Fruit fly (Drosophila melanogaster) whole organism, embryonic: ENCODE data around the gene CG33258.

Experiments used
- BEAF-32 ChIP-seq: fragments of 200-800 bp; sonication (Bioruptor generic); optimal IDR thresholded peaks from 3 replicates; lab custom pipeline; 2017; ENCODE audit warnings: missing biosample characterization, missing genetic modification characterization, mild to moderate bottlenecking, moderate library complexity, missing genetic modification reagents
- CG10209 ChIP-seq: fragments of 200-800 bp; sonication (Bioruptor generic); optimal IDR thresholded peaks from 3 replicates; lab custom pipeline; 2017; ENCODE audit warnings: missing biosample characterization, mild to moderate bottlenecking, missing genetic modification characterization, missing genetic modification reagents
- CG10543 ChIP-seq: fragments of 200-800 bp; sonication (Bioruptor generic); optimal IDR thresholded peaks from 3 replicates; lab custom pipeline; 2017; ENCODE audit warnings: missing biosample characterization, mild to moderate bottlenecking, missing genetic modification characterization, moderate library complexity
- CG12219 ChIP-seq: fragments of 200-800 bp; sonication (Bioruptor generic); optimal IDR thresholded peaks from 3 replicates; lab custom pipeline; 2018; ENCODE audit warnings: missing biosample characterization, mild to moderate bottlenecking, missing genetic modification characterization
- CG1233 ChIP-seq: fragments of 200-800 bp; sonication (Bioruptor generic); optimal IDR thresholded peaks from 4 replicates; lab custom pipeline; 2018; ENCODE audit warnings: missing biosample characterization, mild to moderate bottlenecking, missing genetic modification characterization
- CG13287 ChIP-seq: fragments of 200-800 bp; sonication (Bioruptor generic); IDR thresholded peaks from 2 replicates; pipeline ENCODE4 v1.3.6; 2022; ENCODE audit warnings: missing biosample characterization, missing genetic modification characterization; ENCODE audit not compliant: partially characterized antibody
- CG15514 ChIP-seq: fragments of 200-800 bp; sonication (Bioruptor generic); optimal IDR thresholded peaks from 3 replicates; lab custom pipeline; 2017; ENCODE audit warnings: missing biosample characterization, missing genetic modification characterization, mild to moderate bottlenecking, moderate library complexity, missing genetic modification reagents
- CG17328 ChIP-seq: fragments of 200-800 bp; sonication (Bioruptor generic); IDR thresholded peaks from 2 replicates; pipeline ENCODE4 v1.3.6; 2022; ENCODE audit warnings: missing biosample characterization, missing genetic modification characterization
- CG3065 ChIP-seq: fragments of 200-800 bp; sonication (Bioruptor generic); optimal IDR thresholded peaks from 2 replicates; lab custom pipeline; 2016; ENCODE audit warnings: missing biosample characterization, missing genetic modification characterization
- CG31441 ChIP-seq: fragments of 200-800 bp; sonication (Bioruptor generic); IDR thresholded peaks from 2 replicates; pipeline ENCODE4 v1.3.6; 2022; ENCODE audit warnings: missing biosample characterization, missing genetic modification characterization
- CG33557 ChIP-seq: fragments of 200-800 bp; sonication (Bioruptor generic); optimal IDR thresholded peaks from 2 replicates; lab custom pipeline; 2019; ENCODE audit warnings: missing biosample characterization, mild to moderate bottlenecking, missing genetic modification characterization, moderate library complexity
- CG34376 ChIP-seq: fragments of 200-800 bp; sonication (Bioruptor generic); optimal IDR thresholded peaks from 2 replicates; lab custom pipeline; 2018; ENCODE audit warnings: missing biosample characterization, mild to moderate bottlenecking, missing genetic modification characterization
- CG3838 ChIP-seq: fragments of 200-800 bp; sonication (Bioruptor generic); optimal IDR thresholded peaks from 3 replicates; lab custom pipeline; 2016; ENCODE audit warnings: missing biosample characterization, missing genetic modification characterization
- CG4854 ChIP-seq: fragments of 200-800 bp; sonication (Bioruptor generic); optimal IDR thresholded peaks from 2 replicates; lab custom pipeline; 2016; ENCODE audit warnings: missing biosample characterization, missing genetic modification characterization, inconsistent platforms
- CG7786 ChIP-seq: fragments of 200-800 bp; sonication (Bioruptor generic); optimal IDR thresholded peaks from 2 replicates; lab custom pipeline; 2016; ENCODE audit warnings: missing biosample characterization, missing genetic modification characterization
- CG9932 ChIP-seq: fragments of 200-800 bp; sonication (Bioruptor generic); IDR thresholded peaks from 2 replicates; pipeline ENCODE4 v1.3.6; 2022; ENCODE audit warnings: missing biosample characterization, missing genetic modification characterization
- CHES-1-like ChIP-seq: fragments of 200-800 bp; sonication (Bioruptor generic); optimal IDR thresholded peaks from 2 replicates; lab custom pipeline; 2016; ENCODE audit warnings: missing biosample characterization, missing genetic modification characterization
- Chrac-16 ChIP-seq: fragments of 200-800 bp; sonication (Bioruptor generic); optimal IDR thresholded peaks from 3 replicates; lab custom pipeline; 2016; ENCODE audit warnings: missing biosample characterization, missing genetic modification characterization
- D19A ChIP-seq: fragments of 200-800 bp; optimal IDR thresholded peaks from 3 replicates; lab custom pipeline; 2019; ENCODE audit warnings: missing biosample characterization, mild to moderate bottlenecking, missing genetic modification characterization, moderate library complexity
- Dad ChIP-seq: fragments of 200-800 bp; sonication (Bioruptor generic); optimal IDR thresholded peaks from 3 replicates; lab custom pipeline; 2016; ENCODE audit warnings: missing biosample characterization, missing genetic modification characterization
- Dfd ChIP-seq, 2 experiments: fragments of >200 bp; optimal IDR thresholded peaks; 2 replicates each; lab custom pipeline; 2017; ENCODE audit warnings: missing biosample characterization in 2 of 2, missing genetic modification characterization in 2 of 2
- Doc3 ChIP-seq: fragments of 200-800 bp; sonication (Bioruptor generic); IDR thresholded peaks from 3 replicates; pipeline ENCODE4 v1.3.6; 2022; ENCODE audit warnings: missing biosample characterization, missing genetic modification characterization; ENCODE audit not compliant: partially characterized antibody
- Hmx ChIP-seq: fragments of 200-800 bp; sonication (Bioruptor generic); optimal IDR thresholded peaks from 2 replicates; lab custom pipeline; 2016; ENCODE audit warnings: missing biosample characterization, missing genetic modification characterization
- MBD-R2 ChIP-seq: fragments of 200-800 bp; sonication (Bioruptor generic); IDR thresholded peaks from 2 replicates; pipeline ENCODE4 v1.3.6; 2022; ENCODE audit warnings: missing biosample characterization, missing genetic modification characterization
- Meics ChIP-seq: fragments of 200-800 bp; sonication (Bioruptor generic); optimal IDR thresholded peaks from 2 replicates; lab custom pipeline; 2017; ENCODE audit warnings: missing biosample characterization, mild to moderate bottlenecking, missing genetic modification characterization
- Rfx ChIP-seq: fragments of 200-800 bp; sonication (Bioruptor generic); IDR thresholded peaks from 2 replicates; pipeline ENCODE4 v1.3.6; 2022; ENCODE audit warnings: missing biosample characterization, missing genetic modification characterization
- Sox100B ChIP-seq: fragments of 200-800 bp; sonication (Bioruptor generic); optimal IDR thresholded peaks from 3 replicates; lab custom pipeline; 2018; ENCODE audit warnings: missing biosample characterization, mild to moderate bottlenecking, missing genetic modification characterization
- Trl ChIP-seq, 3 experiments: fragments of >200 bp in 2 of 3; fragments of 200-800 bp in 1 of 3; sonication (Bioruptor generic) in 1 of 3; optimal IDR thresholded peaks; 2 replicates in 1 of 3; 3 replicates in 2 of 3; lab custom pipeline; 2016 to 2017; ENCODE audit warnings: missing biosample characterization in 1 of 3, missing genetic modification characterization in 1 of 3
- ci ChIP-seq: fragments of 200-800 bp; sonication (Bioruptor generic); IDR thresholded peaks from 3 replicates; pipeline ENCODE4 v1.3.6; 2022; ENCODE audit warnings: missing biosample characterization, missing genetic modification characterization
- crc ChIP-seq: fragments of 200-800 bp; sonication (Bioruptor generic); optimal IDR thresholded peaks from 2 replicates; lab custom pipeline; 2016; ENCODE audit warnings: missing biosample characterization, missing genetic modification characterization
- croc ChIP-seq: fragments of 200-800 bp; sonication (Bioruptor generic); conservative IDR thresholded peaks from 3 replicates; pipeline ENCODE4 v1.3.6; 2022; ENCODE audit warnings: missing biosample characterization, missing genetic modification characterization
- dati ChIP-seq: fragments of 200-800 bp; sonication (Bioruptor generic); IDR thresholded peaks from 2 replicates; pipeline ENCODE4 v1.3.6; 2022; ENCODE audit warnings: missing biosample characterization, missing genetic modification characterization
- ewg ChIP-seq: fragments of 200-800 bp; sonication (Bioruptor generic); optimal IDR thresholded peaks from 3 replicates; lab custom pipeline; 2017; ENCODE audit warnings: mild to moderate bottlenecking, missing biosample characterization, missing genetic modification reagents, missing genetic modification characterization
- eyg ChIP-seq: fragments of 200-800 bp; sonication (Bioruptor generic); optimal IDR thresholded peaks from 3 replicates; lab custom pipeline; 2016; ENCODE audit warnings: missing biosample characterization, missing genetic modification characterization
- h ChIP-seq: fragments of >200 bp; optimal IDR thresholded peaks from 2 replicates; lab custom pipeline; 2017
- hth ChIP-seq: fragments of >200 bp; optimal IDR thresholded peaks from 2 replicates; lab custom pipeline; 2017; ENCODE audit warnings: inconsistent platforms
- insv ChIP-seq, 2 experiments: fragments of 200-800 bp; sonication (Bioruptor generic); optimal IDR thresholded peaks; 3 replicates each; lab custom pipeline; 2016 to 2018; ENCODE audit warnings: missing biosample characterization in 2 of 2, missing genetic modification characterization in 2 of 2
- klu ChIP-seq: fragments of 200-800 bp; sonication (Bioruptor generic); IDR thresholded peaks from 2 replicates; pipeline ENCODE4 v1.3.6; 2022; ENCODE audit warnings: missing biosample characterization, missing genetic modification characterization
- lmd ChIP-seq: fragments of 200-800 bp; sonication (Bioruptor generic); IDR thresholded peaks from 2 replicates; pipeline ENCODE4 v1.3.6; 2022; ENCODE audit warnings: missing biosample characterization, missing genetic modification characterization
- mam ChIP-seq: fragments of 200-800 bp; sonication (Bioruptor generic); optimal IDR thresholded peaks from 3 replicates; lab custom pipeline; 2016; ENCODE audit warnings: missing biosample characterization, missing genetic modification characterization
- pita ChIP-seq: fragments of 200-800 bp; sonication (Bioruptor generic); optimal IDR thresholded peaks from 2 replicates; lab custom pipeline; 2017; ENCODE audit warnings: missing biosample characterization, mild to moderate bottlenecking, missing genetic modification characterization
- prd ChIP-seq, 3 experiments: fragments of >200 bp in 2 of 3; fragments of 200-800 bp in 1 of 3; sonication (Bioruptor generic) in 1 of 3; optimal IDR thresholded peaks in 2 of 3; IDR thresholded peaks in 1 of 3; 2 replicates in 2 of 3; 3 replicates in 1 of 3; pipeline versions ENCODE4 v1.3.6 to Lab custom; 2017 to 2022; ENCODE audit warnings: missing biosample characterization in 1 of 3, missing genetic modification characterization in 1 of 3
- pros ChIP-seq: fragments of 200-800 bp; sonication (Bioruptor generic); optimal IDR thresholded peaks from 3 replicates; lab custom pipeline; 2019; ENCODE audit warnings: missing biosample characterization, mild to moderate bottlenecking, missing genetic modification characterization, moderate library complexity
- repo ChIP-seq: fragments of 200-800 bp; sonication (Bioruptor generic); optimal IDR thresholded peaks from 2 replicates; lab custom pipeline; 2016; ENCODE audit warnings: missing biosample characterization, missing genetic modification characterization
- slou ChIP-seq: fragments of 200-800 bp; sonication (Bioruptor generic); optimal IDR thresholded peaks from 3 replicates; lab custom pipeline; 2016; ENCODE audit warnings: missing biosample characterization, missing genetic modification characterization
- stc ChIP-seq: fragments of 200-800 bp; sonication (Bioruptor generic); IDR thresholded peaks from 2 replicates; pipeline ENCODE4 v1.3.6; 2022; ENCODE audit warnings: missing biosample characterization, missing genetic modification characterization
- tgo ChIP-seq: fragments of 200-800 bp; sonication (Bioruptor generic); IDR thresholded peaks from 3 replicates; pipeline ENCODE4 v1.3.6; 2022; ENCODE audit warnings: missing biosample characterization, missing genetic modification characterization
- unc-4 ChIP-seq: fragments of 200-800 bp; sonication (Bioruptor generic); IDR thresholded peaks from 2 replicates; pipeline ENCODE4 v1.3.6; 2022; ENCODE audit warnings: missing biosample characterization, missing genetic modification characterization; ENCODE audit not compliant: partially characterized antibody
- unpg ChIP-seq: fragments of 200-800 bp; sonication (Bioruptor generic); optimal IDR thresholded peaks from 3 replicates; lab custom pipeline; 2018; ENCODE audit warnings: missing biosample characterization, mild to moderate bottlenecking, missing genetic modification characterization, moderate library complexity
- vvl ChIP-seq: fragments of 200-800 bp; sonication (Bioruptor generic); IDR thresholded peaks from 2 replicates; pipeline ENCODE4 v1.3.6; 2022; ENCODE audit warnings: missing biosample characterization, missing genetic modification characterization
- zfh2 ChIP-seq: fragments of 200-800 bp; sonication (Bioruptor generic); optimal IDR thresholded peaks from 2 replicates; lab custom pipeline; 2016; ENCODE audit warnings: missing biosample characterization, missing genetic modification characterization

The CG33258 gene

dm6 chr3L:16051719-16052122 lies 30.6 kb upstream of the CG33258 start, which contains the start of gene Mbs (continued):
- TF ChIP-seq CG3065 (GFP tag; lab: Kevin White, UChicago): no peak
- TF ChIP-seq crc (GFP tag; lab: Kevin White, UChicago): no peak
- TF ChIP-seq CG12219 (GFP tag; lab: Kevin White, UChicago): no peak
- TF ChIP-seq Rfx: peak; percentile 60
- no peak for TF ChIP-seq stc (GFP tag; lab: Robert Waterston, UW)
- TF ChIP-seq CG15514 (GFP tag; lab: Kevin White, UChicago): peak; percentile 66
- TF ChIP-seq unpg: peak; percentile 2
- peak; percentile 77 for TF ChIP-seq BEAF-32
- TF ChIP-seq CG7786 (GFP tag; lab: Kevin White, UChicago): no peak
- TF ChIP-seq hth (lab: Kevin White, UChicago): no peak
- TF ChIP-seq insv (GFP tag; optimal IDR thresholded peaks at IDR 0.05; lab: Kevin White, UChicago): peak in 1 of 2 experiments; percentile 41
- TF ChIP-seq Chrac-16 (GFP tag; lab: Kevin White, UChicago): no peak
- peak; percentile 50 for TF ChIP-seq CG34376 (GFP tag; lab: Kevin White, UChicago)
- peak; percentile 7; the same call in 1 of the 2 replicates for TF ChIP-seq CG9932 (GFP tag; lab: Robert Waterston, UW)
- no peak for TF ChIP-seq repo (GFP tag; lab: Kevin White, UChicago)
- TF ChIP-seq CG13287 (GFP tag; lab: Robert Waterston, UW): peak; percentile 60
- no peak for TF ChIP-seq klu (GFP tag; lab: Robert Waterston, UW)
- TF ChIP-seq tgo: no peak
- no peak for TF ChIP-seq zfh2 (GFP tag; lab: Kevin White, UChicago)
- no peak for TF ChIP-seq pros
- no peak; the same call in 1 of the 2 replicates for TF ChIP-seq CG31441 (GFP tag; lab: Robert Waterston, UW)
- peak; percentile 6 for TF ChIP-seq D19A (tag; lab: Kevin White, UChicago)
- no peak for TF ChIP-seq Dfd (GFP tag; optimal IDR thresholded peaks at IDR 0.05; lab: Kevin White, UChicago)
- peak; percentile 47 for TF ChIP-seq vvl (GFP tag; lab: Robert Waterston, UW)
- TF ChIP-seq dati (GFP tag; lab: Robert Waterston, UW): no peak
- no peak for TF ChIP-seq CG10209 (GFP tag; lab: Kevin White, UChicago)
- TF ChIP-seq pita (GFP tag; lab: Kevin White, UChicago): no peak
- peak; percentile 62; the same call in 2 of the 3 replicates for TF ChIP-seq ci (GFP tag; lab: Robert Waterston, UW)
- no peak for TF ChIP-seq Trl (optimal IDR thresholded peaks at IDR 0.05; lab: Kevin White, UChicago)
- no peak for TF ChIP-seq Trl (GFP tag; optimal IDR thresholded peaks at IDR 0.05; lab: Kevin White, UChicago)
- no peak for TF ChIP-seq slou (GFP tag; lab: Kevin White, UChicago)
- TF ChIP-seq Meics (GFP tag; lab: Kevin White, UChicago): peak; percentile 12
- peak; percentile 64 for TF ChIP-seq unc-4
- TF ChIP-seq Dad (GFP tag; lab: Kevin White, UChicago): peak; percentile 3
- TF ChIP-seq croc (GFP tag; lab: Robert Waterston, UW): no peak
- TF ChIP-seq ewg: no peak
- peak; percentile 70 for TF ChIP-seq CG10543
- TF ChIP-seq Hmx (GFP tag; lab: Kevin White, UChicago): no peak
- TF ChIP-seq prd (optimal IDR thresholded peaks at IDR 0.05; lab: Kevin White, UChicago): no peak
- 0 out of 3 replicates have a peak, but pooled peaks have one; percentile 10 for TF ChIP-seq prd (GFP tag; IDR thresholded peaks at IDR 0.05; lab: Robert Waterston, UW)
- no peak for TF ChIP-seq CG4854
- TF ChIP-seq MBD-R2: peak; percentile 25; the same call in 1 of the 2 replicates
- no peak for TF ChIP-seq CG3838 (GFP tag; lab: Kevin White, UChicago)
- TF ChIP-seq lmd: no peak
- peak; percentile 55 for TF ChIP-seq CG1233 (GFP tag; lab: Kevin White, UChicago)
- TF ChIP-seq mam (GFP tag; lab: Kevin White, UChicago): no peak
- TF ChIP-seq h (lab: Kevin White, UChicago): no peak
- TF ChIP-seq eyg: no peak
- peak; percentile 37; the same call in 2 of the 3 replicates for TF ChIP-seq Doc3 (GFP tag; lab: Robert Waterston, UW)
- TF ChIP-seq CG17328 (GFP tag; lab: Robert Waterston, UW): no peak
- TF ChIP-seq Sox100B (GFP tag; lab: Kevin White, UChicago): no peak
- no peak for TF ChIP-seq CG33557 (GFP tag; lab: Kevin White, UChicago)
- TF ChIP-seq CHES-1-like (GFP tag; lab: Kevin White, UChicago): no peak
